Fruit fly (Drosophila melanogaster): ENCODE measurements around the gene Bacc.

The Bacc gene

DNA sequence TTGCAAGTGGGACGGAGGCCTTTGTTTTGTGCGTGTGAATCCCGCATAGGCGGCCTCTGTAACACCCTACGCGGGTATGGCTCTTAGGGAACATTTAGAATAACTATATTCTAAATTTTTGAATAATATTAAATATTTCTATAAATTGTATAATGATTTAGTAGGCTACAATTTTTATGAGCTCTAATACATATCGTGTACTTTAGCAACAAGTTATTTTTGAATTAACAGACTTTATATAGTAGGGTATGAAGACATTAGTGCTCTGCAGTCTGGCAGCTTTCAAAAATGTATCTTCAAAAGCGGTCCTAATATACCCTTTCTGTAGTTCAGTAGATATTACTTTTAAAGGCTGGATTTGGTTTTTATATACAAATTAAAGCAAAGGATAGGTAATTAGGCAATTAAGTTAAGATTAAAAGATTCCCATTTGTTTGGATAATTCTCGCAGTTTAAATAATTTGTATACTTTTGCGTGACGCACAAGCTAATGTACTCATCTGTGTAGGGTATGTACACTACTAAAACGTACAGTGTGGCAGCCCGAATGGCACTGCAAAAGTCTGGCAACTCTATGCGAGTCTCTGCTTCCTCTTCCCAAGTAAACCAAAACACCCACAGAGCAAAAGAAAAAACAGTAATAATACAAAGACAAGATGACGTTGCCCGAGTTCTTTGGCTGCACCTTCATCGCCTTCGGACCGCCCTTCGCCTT lies 13.6 kb downstream of the Bacc start, which contains the start of the genes Snx21 and aph-1:
Gene Snx21 (minus strand): TSS at position 7 of the 715 bp plus-strand sequence.
Gene aph-1 (plus strand): TSS at position 575 of the 715 bp plus-strand sequence.
- TF ChIP-seq CG14711 (tag; optimal IDR thresholded peaks at IDR 0.05) (peak; percentile 88), cic (GFP tag; optimal IDR thresholded peaks at IDR 0.05) (peak; percentile 1), CG33017 (tag; optimal IDR thresholded peaks at IDR 0.05) (peak; percentile 93), CG5204 (GFP tag; optimal IDR thresholded peaks at IDR 0.05) (no peak), cnc (optimal IDR thresholded peaks at IDR 0.05) (no peak), Crg-1 (GFP tag; optimal IDR thresholded peaks at IDR 0.05) (peak; percentile 76), kay (GFP tag; ENCODE audit: borderline replicate concordance) (no peak), pad (GFP tag; optimal IDR thresholded peaks at IDR 0.05) (peak; percentile 76), CG7045 (GFP tag; optimal IDR thresholded peaks at IDR 0.05) (peak; percentile 95), bab1 (GFP tag; optimal IDR thresholded peaks at IDR 0.05) (peak; percentile 91), Clk (GFP tag; optimal IDR thresholded peaks at IDR 0.05) (peak; percentile 77), tj (GFP tag; optimal IDR thresholded peaks at IDR 0.05) (peak; percentile 78), ovo (GFP tag; optimal IDR thresholded peaks at IDR 0.05) (peak; percentile 57), Hr96 (GFP tag; optimal IDR thresholded peaks at IDR 0.05) (peak; percentile 87), CG11617 (GFP tag; optimal IDR thresholded peaks at IDR 0.05) (peak; percentile 90), CG12768 (GFP tag; optimal IDR thresholded peaks at IDR 0.05) (peak; percentile 91), CG7101 (tag; optimal IDR thresholded peaks at IDR 0.05) (peak; percentile 91), CG1620 (GFP tag; optimal IDR thresholded peaks at IDR 0.05) (peak; percentile 84), toe (GFP tag; optimal IDR thresholded peaks at IDR 0.05) (peak; percentile 92), Mnt (GFP tag; optimal IDR thresholded peaks at IDR 0.05) (peak; percentile 84)

DNA sequence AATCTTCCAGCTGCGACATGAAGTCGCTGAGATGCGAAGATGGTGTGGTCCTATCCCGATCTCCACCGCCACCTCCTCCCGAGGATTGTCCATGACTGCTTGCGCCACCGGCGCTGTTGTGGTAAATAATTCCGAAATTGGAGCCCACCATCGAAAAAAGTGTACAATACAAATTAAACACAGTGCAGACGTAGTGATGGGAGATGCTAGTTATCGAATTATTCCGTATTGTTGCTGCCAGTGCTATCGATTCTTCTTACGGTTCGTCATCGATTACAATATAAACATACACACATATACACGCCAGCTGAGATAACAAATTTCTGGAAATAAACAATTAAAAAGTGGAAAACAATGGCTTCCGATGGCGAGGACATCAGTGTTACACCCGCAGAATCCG lies 15.4 kb downstream of the Bacc start, which contains the start of the genes Taf10b and Taf10:
Gene Taf10b (minus strand): TSS at position 219 of the 400 bp plus-strand sequence.
Gene Taf10 (plus strand): TSS at position 264 of the 400 bp plus-strand sequence.
- TF ChIP-seq CG5204 (GFP tag; optimal IDR thresholded peaks at IDR 0.05) (no peak), bab1 (GFP tag; optimal IDR thresholded peaks at IDR 0.05) (peak; percentile 65), CG7045 (GFP tag; optimal IDR thresholded peaks at IDR 0.05) (no peak), Hr96 (GFP tag; optimal IDR thresholded peaks at IDR 0.05) (no peak), Clk (GFP tag; optimal IDR thresholded peaks at IDR 0.05) (no peak), pad (GFP tag; optimal IDR thresholded peaks at IDR 0.05) (no peak), kay (GFP tag; ENCODE audit: borderline replicate concordance) (no peak), ovo (GFP tag; optimal IDR thresholded peaks at IDR 0.05) (no peak), CG7101 (tag; optimal IDR thresholded peaks at IDR 0.05) (no peak), cnc (optimal IDR thresholded peaks at IDR 0.05) (no peak), cic (GFP tag; optimal IDR thresholded peaks at IDR 0.05) (peak; percentile 60), Mnt (GFP tag; optimal IDR thresholded peaks at IDR 0.05) (no peak)

- TF ChIP-seq ovo (GFP tag; optimal IDR thresholded peaks at IDR 0.05) = peak; percentile 20
- peak; percentile 15 for TF ChIP-seq pad (GFP tag; optimal IDR thresholded peaks at IDR 0.05)
- TF ChIP-seq CG33017 (tag; optimal IDR thresholded peaks at IDR 0.05) = peak; percentile 27
- peak; percentile 92 for TF ChIP-seq CG12768 (GFP tag; optimal IDR thresholded peaks at IDR 0.05)
- peak; percentile 59 for TF ChIP-seq cic (GFP tag; optimal IDR thresholded peaks at IDR 0.05)
- TF ChIP-seq CG5204 (GFP tag; optimal IDR thresholded peaks at IDR 0.05) = no peak
- TF ChIP-seq Clk (GFP tag; optimal IDR thresholded peaks at IDR 0.05) = peak; percentile 56
- TF ChIP-seq Hr96 (GFP tag; optimal IDR thresholded peaks at IDR 0.05) = peak; percentile 76
- TF ChIP-seq tj (GFP tag; optimal IDR thresholded peaks at IDR 0.05) = peak; percentile 61
- peak; percentile 40 for TF ChIP-seq CG7101 (tag; optimal IDR thresholded peaks at IDR 0.05)
- TF ChIP-seq kay (GFP tag; ENCODE audit: borderline replicate concordance) = no peak
- peak; percentile 56 for TF ChIP-seq CG7045 (GFP tag; optimal IDR thresholded peaks at IDR 0.05)
- peak; percentile 77 for TF ChIP-seq CG11617 (GFP tag; optimal IDR thresholded peaks at IDR 0.05)
- TF ChIP-seq bab1 (GFP tag; optimal IDR thresholded peaks at IDR 0.05) = peak; percentile 10
- TF ChIP-seq Crg-1 (GFP tag; optimal IDR thresholded peaks at IDR 0.05) = no peak
- TF ChIP-seq CG1620 (GFP tag; optimal IDR thresholded peaks at IDR 0.05) = peak; percentile 23
- TF ChIP-seq Mnt (GFP tag; optimal IDR thresholded peaks at IDR 0.05) = peak; percentile 50
- no peak for TF ChIP-seq cnc (optimal IDR thresholded peaks at IDR 0.05)
- TF ChIP-seq CG14711 (tag; optimal IDR thresholded peaks at IDR 0.05) = peak; percentile 52
- TF ChIP-seq toe (GFP tag; optimal IDR thresholded peaks at IDR 0.05) = peak; percentile 83
These were observed 17.4 kb downstream of the Bacc start, which contains the start of the genes colt and HINT1 for dm6 chr2L:2769476-2770185. Gene colt (minus strand): TSS chr2L:2770069. Gene HINT1 (plus strand): TSS chr2L:2770135.

DNA sequence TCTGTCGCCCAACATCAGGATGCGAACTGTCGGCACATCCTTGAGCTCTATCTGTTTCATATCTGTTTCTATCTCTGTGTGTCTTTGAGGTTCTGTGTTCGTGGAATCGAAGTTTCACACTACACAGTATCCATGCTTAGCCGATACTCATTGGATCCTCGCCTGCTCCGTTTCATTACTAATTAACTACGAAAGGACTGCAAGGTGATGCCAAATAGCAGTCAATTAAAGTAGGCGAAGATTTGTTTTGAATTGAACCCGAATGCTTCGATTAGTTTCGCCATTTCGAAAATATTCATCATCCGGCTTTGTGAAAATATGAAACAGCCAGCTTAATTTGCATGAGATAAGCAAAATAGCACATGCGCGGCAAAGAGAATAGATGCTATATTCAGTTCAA lies 19.4 kb downstream of the Bacc start, which contains the start of gene CG15399:
Gene CG15399 (minus strand): TSS at position 101 of the 400 bp plus-strand sequence.
- TF ChIP-seq Crg-1 (GFP tag; optimal IDR thresholded peaks at IDR 0.05) (no peak), CG11617 (GFP tag; optimal IDR thresholded peaks at IDR 0.05) (no peak), CG33017 (tag; optimal IDR thresholded peaks at IDR 0.05) (no peak), cic (GFP tag; optimal IDR thresholded peaks at IDR 0.05) (no peak), CG7101 (tag; optimal IDR thresholded peaks at IDR 0.05) (no peak), cnc (optimal IDR thresholded peaks at IDR 0.05) (no peak), CG7045 (GFP tag; optimal IDR thresholded peaks at IDR 0.05) (no peak), pad (GFP tag; optimal IDR thresholded peaks at IDR 0.05) (no peak), tj (GFP tag; optimal IDR thresholded peaks at IDR 0.05) (no peak), bab1 (GFP tag; optimal IDR thresholded peaks at IDR 0.05) (no peak), kay (GFP tag; ENCODE audit: borderline replicate concordance) (no peak), Mnt (GFP tag; optimal IDR thresholded peaks at IDR 0.05) (no peak), toe (GFP tag; optimal IDR thresholded peaks at IDR 0.05) (no peak), CG1620 (GFP tag; optimal IDR thresholded peaks at IDR 0.05) (no peak)

DNA sequence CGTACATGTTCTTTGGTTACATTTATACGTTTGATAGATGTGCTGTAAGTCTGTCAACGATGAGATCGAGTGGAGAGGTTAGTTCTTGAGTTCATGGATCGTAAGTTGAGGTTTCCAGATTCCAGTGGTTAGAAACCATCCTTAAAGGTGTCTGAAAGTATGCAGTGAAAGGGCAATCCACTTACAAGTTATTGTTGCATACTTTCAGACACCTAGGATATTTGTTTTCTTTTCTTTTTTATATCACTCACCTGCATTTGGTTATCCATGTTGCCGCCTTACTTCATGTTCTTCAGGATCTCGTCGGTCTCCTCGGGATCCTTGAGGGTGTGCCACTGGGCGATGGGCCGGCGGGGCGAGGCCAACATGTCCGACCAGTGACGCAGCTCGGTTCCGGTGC lies 30.5 kb downstream of the Bacc start:
- TF ChIP-seq CG11617 (GFP tag; optimal IDR thresholded peaks at IDR 0.05) (no peak), bab1 (GFP tag; optimal IDR thresholded peaks at IDR 0.05) (no peak), toe (GFP tag; optimal IDR thresholded peaks at IDR 0.05) (no peak), Mnt (GFP tag; optimal IDR thresholded peaks at IDR 0.05) (no peak), CG14711 (tag; optimal IDR thresholded peaks at IDR 0.05) (no peak), cic (GFP tag; optimal IDR thresholded peaks at IDR 0.05) (no peak), CG7045 (GFP tag; optimal IDR thresholded peaks at IDR 0.05) (no peak), CG33017 (tag; optimal IDR thresholded peaks at IDR 0.05) (no peak), Crg-1 (GFP tag; optimal IDR thresholded peaks at IDR 0.05) (no peak), pad (GFP tag; optimal IDR thresholded peaks at IDR 0.05) (no peak), CG7101 (tag; optimal IDR thresholded peaks at IDR 0.05) (no peak), CG12768 (GFP tag; optimal IDR thresholded peaks at IDR 0.05) (no peak), ovo (GFP tag; optimal IDR thresholded peaks at IDR 0.05) (no peak), CG1620 (GFP tag; optimal IDR thresholded peaks at IDR 0.05) (no peak), cnc (optimal IDR thresholded peaks at IDR 0.05) (no peak), Hr96 (GFP tag; optimal IDR thresholded peaks at IDR 0.05) (no peak), Clk (GFP tag; optimal IDR thresholded peaks at IDR 0.05) (no peak), kay (GFP tag; ENCODE audit: borderline replicate concordance) (no peak), CG5204 (GFP tag; optimal IDR thresholded peaks at IDR 0.05) (no peak)

Measured in whole organism, adult.